Worm (Caenorhabditis elegans) whole organism, mixed stage, embryonic: Measurements from ENCODE around the gene npax-2.
A peak's percentile ranks its signal among the peaks of the same experiment; 100 is the strongest.

Experiments
- bed-3 ChIP-seq: fragments of 200-800 bp; sonication (Bioruptor generic); optimal IDR thresholded peaks from 3 replicates; lab custom pipeline; 2018; ENCODE audit warnings: mild to moderate bottlenecking, missing genetic modification characterization, moderate library complexity, missing compliant biosample characterization
- blmp-1 ChIP-seq: fragments of 150-350 bp; optimal IDR thresholded peaks from 2 replicates; lab custom pipeline; 2014; ENCODE audit warnings: missing biosample characterization, missing genetic modification characterization
- ceh-39 ChIP-seq: fragments of 150-350 bp; optimal IDR thresholded peaks from 2 replicates; lab custom pipeline; 2014; ENCODE audit warnings: missing biosample characterization, missing genetic modification characterization
- ceh-43 ChIP-seq: fragments of 200-800 bp; sonication (Bioruptor generic); optimal IDR thresholded peaks from 2 replicates; lab custom pipeline; 2018; ENCODE audit warnings: mild to moderate bottlenecking, missing genetic modification characterization, moderate library complexity, missing compliant biosample characterization
- ceh-83 ChIP-seq: fragments of 200-800 bp; sonication (Bioruptor generic); optimal IDR thresholded peaks from 2 replicates; lab custom pipeline; 2018; ENCODE audit warnings: mild to moderate bottlenecking, missing genetic modification characterization, missing compliant biosample characterization
- ces-1 ChIP-seq: fragments of 150-350 bp; optimal IDR thresholded peaks from 2 replicates; lab custom pipeline; 2014; ENCODE audit warnings: missing biosample characterization, missing genetic modification reagents, missing genetic modification characterization
- cnd-1 ChIP-seq: fragments of 200-800 bp; sonication (Bioruptor generic); optimal IDR thresholded peaks from 2 replicates; lab custom pipeline; 2018; ENCODE audit warnings: mild to moderate bottlenecking, missing genetic modification characterization, missing compliant biosample characterization
- drap-1 ChIP-seq: fragments of 200-800 bp; sonication (Bioruptor generic); optimal IDR thresholded peaks from 3 replicates; lab custom pipeline; 2018; ENCODE audit warnings: mild to moderate bottlenecking, missing genetic modification characterization, missing compliant biosample characterization
- elt-3 ChIP-seq: fragments of 150-350 bp; optimal IDR thresholded peaks from 2 replicates; lab custom pipeline; 2014; ENCODE audit warnings: missing biosample characterization, missing genetic modification characterization
- flh-1 ChIP-seq: fragments of 200-800 bp; sonication (Bioruptor generic); optimal IDR thresholded peaks from 2 replicates; lab custom pipeline; 2018; ENCODE audit warnings: mild to moderate bottlenecking, missing genetic modification characterization, moderate library complexity, missing compliant biosample characterization
- ham-2 ChIP-seq: fragments of 200-800 bp; sonication (Bioruptor generic); optimal IDR thresholded peaks from 2 replicates; lab custom pipeline; 2018; ENCODE audit warnings: mild to moderate bottlenecking, missing genetic modification characterization, missing compliant biosample characterization
- hlh-1 ChIP-seq: fragments of 150-350 bp; optimal IDR thresholded peaks from 2 replicates; lab custom pipeline; 2014; ENCODE audit warnings: missing biosample characterization, missing genetic modification reagents, missing genetic modification characterization
- lin-13 ChIP-seq: fragments of 150-350 bp; optimal IDR thresholded peaks from 2 replicates; lab custom pipeline; 2014; ENCODE audit warnings: missing biosample characterization, missing genetic modification characterization
- lin-32 ChIP-seq: fragments of 200-800 bp; sonication (Bioruptor generic); optimal IDR thresholded peaks from 2 replicates; lab custom pipeline; 2018; ENCODE audit warnings: mild to moderate bottlenecking, missing genetic modification characterization, missing compliant biosample characterization
- lsy-2 ChIP-seq: fragments of 150-350 bp; optimal IDR thresholded peaks from 2 replicates; lab custom pipeline; 2014; ENCODE audit warnings: missing biosample characterization, missing genetic modification characterization
- mab-5 ChIP-seq: fragments of 150-350 bp; optimal IDR thresholded peaks from 2 replicates; lab custom pipeline; 2014; ENCODE audit warnings: missing biosample characterization, missing genetic modification characterization
- mep-1 ChIP-seq: fragments of 150-350 bp; optimal IDR thresholded peaks from 2 replicates; lab custom pipeline; 2017; ENCODE audit warnings: missing biosample characterization, missing genetic modification reagents, missing genetic modification characterization, inconsistent platforms
- nhr-12 ChIP-seq: fragments of 150-350 bp; optimal IDR thresholded peaks from 2 replicates; lab custom pipeline; 2014; ENCODE audit warnings: missing biosample characterization, missing genetic modification characterization
- nhr-237 ChIP-seq: fragments of 150-350 bp; optimal IDR thresholded peaks from 2 replicates; lab custom pipeline; 2014; ENCODE audit warnings: missing biosample characterization, missing genetic modification characterization
- nhr-28 ChIP-seq: fragments of 150-350 bp; optimal IDR thresholded peaks from 2 replicates; lab custom pipeline; 2014; ENCODE audit warnings: missing biosample characterization, missing genetic modification characterization
- nhr-76 ChIP-seq: sonication (generic microtip); optimal IDR thresholded peaks from 2 replicates; lab custom pipeline; 2017; ENCODE audit warnings: missing biosample characterization, missing genetic modification characterization
- pha-4 ChIP-seq: fragments of 150-350 bp; optimal IDR thresholded peaks from 2 replicates; lab custom pipeline; 2018; ENCODE audit warnings: missing biosample characterization, missing genetic modification reagents, missing genetic modification characterization
- sem-2 ChIP-seq: fragments of 200-800 bp; sonication (Bioruptor generic); optimal IDR thresholded peaks from 2 replicates; lab custom pipeline; 2018; ENCODE audit warnings: mild to moderate bottlenecking, missing genetic modification characterization, missing compliant biosample characterization
- snpc-4 ChIP-seq: fragments of 150-350 bp; optimal IDR thresholded peaks from 2 replicates; lab custom pipeline; 2014; ENCODE audit warnings: missing biosample characterization, missing genetic modification characterization
- sptf-1 ChIP-seq: sonication (generic microtip); optimal IDR thresholded peaks from 2 replicates; lab custom pipeline; 2017; ENCODE audit warnings: mild to moderate bottlenecking, missing genetic modification characterization, moderate library complexity, missing compliant biosample characterization
- unc-120 ChIP-seq: sonication (generic microtip); optimal IDR thresholded peaks from 2 replicates; lab custom pipeline; 2017; ENCODE audit warnings: missing genetic modification characterization, missing compliant biosample characterization; ENCODE audit not compliant: poor library complexity, severe bottlenecking
- unc-62 ChIP-seq: fragments of 150-350 bp; optimal IDR thresholded peaks from 2 replicates; lab custom pipeline; 2014; ENCODE audit warnings: missing biosample characterization, missing genetic modification reagents, missing genetic modification characterization
- zip-8 ChIP-seq: fragments of 150-350 bp; optimal IDR thresholded peaks from 2 replicates; lab custom pipeline; 2014; ENCODE audit warnings: missing biosample characterization, missing genetic modification characterization

Gene npax-2

ce11 chrX:2150006-2150405 lies at the start of gene npax-2:
Gene npax-2 (minus strand): TSS chrX:2150106.
- TF ChIP-seq elt-3 (no peak), nhr-237 (tag; lab: Kevin White, UChicago) (no peak), unc-120 (no peak), pha-4 (no peak), drap-1 (GFP tag; lab: Kevin White, UChicago) (no peak), hlh-1 (tag; lab: Kevin White, UChicago) (no peak), sptf-1 (no peak), unc-62 (GFP tag; lab: Kevin White, UChicago) (no peak)

- no peak for TF ChIP-seq lsy-2 (tag; lab: Kevin White, UChicago)
- TF ChIP-seq snpc-4 (tag; lab: Kevin White, UChicago): no peak
- no peak for TF ChIP-seq nhr-237 (tag; lab: Kevin White, UChicago)
- no peak for TF ChIP-seq lin-13
- TF ChIP-seq lin-32 (GFP tag; lab: Kevin White, UChicago): no peak
- TF ChIP-seq ham-2 (GFP tag; lab: Kevin White, UChicago): no peak
- no peak for TF ChIP-seq elt-3
- no peak for TF ChIP-seq blmp-1 (tag; lab: Kevin White, UChicago)
- no peak for TF ChIP-seq pha-4
- TF ChIP-seq nhr-12: no peak
- no peak for TF ChIP-seq mep-1 (tag; lab: Kevin White, UChicago)
- TF ChIP-seq drap-1 (GFP tag; lab: Kevin White, UChicago): no peak
- TF ChIP-seq nhr-28 (tag; lab: Kevin White, UChicago): no peak
- no peak for TF ChIP-seq ceh-83 (GFP tag; lab: Kevin White, UChicago)
- TF ChIP-seq, all 35 proteins: peak for 0
These were observed 49.2 kb upstream of the npax-2 start, which contains the start of gene T24C12.1 for ce11 chrX:2199140-2199539. Gene T24C12.1 (plus strand): TSS chrX:2199440.

- TF ChIP-seq nhr-237 (tag; lab: Kevin White, UChicago) (no peak), ceh-39 (tag; lab: Kevin White, UChicago) (no peak), cnd-1 (tag; lab: Kevin White, UChicago) (no peak)
These were observed 47.5 kb upstream of the npax-2 start for ce11 chrX:2197444-2197843.

ce11 chrX:2191925-2192554 lies 42.1 kb upstream of the npax-2 start, which contains the start of gene gap-1:
Gene gap-1 (plus strand): TSS chrX:2192504.
- TF ChIP-seq sptf-1: no peak

- TF ChIP-seq flh-1 (GFP tag; lab: Kevin White, UChicago): no peak
- TF ChIP-seq sptf-1: no peak
- TF ChIP-seq mep-1 (tag; lab: Kevin White, UChicago): no peak
- TF ChIP-seq sem-2 (GFP tag; lab: Kevin White, UChicago): no peak
- no peak for TF ChIP-seq bed-3
- TF ChIP-seq blmp-1 (tag; lab: Kevin White, UChicago): no peak
- TF ChIP-seq cnd-1 (tag; lab: Kevin White, UChicago): no peak
- no peak for TF ChIP-seq lin-13
- TF ChIP-seq lsy-2 (tag; lab: Kevin White, UChicago): no peak
- TF ChIP-seq ceh-39 (tag; lab: Kevin White, UChicago): no peak
- no peak for TF ChIP-seq nhr-12
- TF ChIP-seq nhr-28 (tag; lab: Kevin White, UChicago): no peak
- TF ChIP-seq zip-8 (tag; lab: Kevin White, UChicago): no peak
- no peak for TF ChIP-seq ces-1
- TF ChIP-seq ceh-43 (GFP tag; lab: Kevin White, UChicago): no peak
- TF ChIP-seq nhr-76 (tag; lab: Kevin White, UChicago): no peak
- no peak for TF ChIP-seq mab-5 (tag; lab: Kevin White, UChicago)
- TF ChIP-seq pha-4: no peak
- no peak for TF ChIP-seq drap-1 (GFP tag; lab: Kevin White, UChicago)
- TF ChIP-seq unc-120: no peak
These were observed 40.8 kb upstream of the npax-2 start for ce11 chrX:2190740-2191139.

- TF ChIP-seq zip-8 (tag; lab: Kevin White, UChicago) (no peak), hlh-1 (tag; lab: Kevin White, UChicago) (peak; percentile 83), unc-120 (peak; percentile 29), ceh-39 (tag; lab: Kevin White, UChicago) (no peak)
These were observed 39.0 kb upstream of the npax-2 start for ce11 chrX:2188885-2189284.
